Fruit fly (Drosophila melanogaster) Kc167 (cell line): Measurements from ENCODE around the gene fiz.

Source experiments
- Myc ChIP-seq: fragments of >200 bp; optimal IDR thresholded peaks from 2 replicates; lab custom pipeline; 2017; ENCODE audit warnings: missing external identifiers
- Sin3A ChIP-seq: fragments of >200 bp; optimal IDR thresholded peaks from 2 replicates; lab custom pipeline; 2018; ENCODE audit warnings: missing external identifiers
- h ChIP-seq: fragments of >200 bp; optimal IDR thresholded peaks from 3 replicates; lab custom pipeline; 2018; ENCODE audit warnings: missing external identifiers
- insv ChIP-seq: fragments of >200 bp; optimal IDR thresholded peaks from 3 replicates; lab custom pipeline; 2018; ENCODE audit warnings: missing external identifiers
- psq ChIP-seq: fragments of >200 bp; optimal IDR thresholded peaks from 2 replicates; lab custom pipeline; 2017; ENCODE audit warnings: missing external identifiers
- ttk ChIP-seq: sonication (Bioruptor generic); optimal IDR thresholded peaks from 2 replicates; lab custom pipeline; 2017; ENCODE audit warnings: missing external identifiers

DNA sequence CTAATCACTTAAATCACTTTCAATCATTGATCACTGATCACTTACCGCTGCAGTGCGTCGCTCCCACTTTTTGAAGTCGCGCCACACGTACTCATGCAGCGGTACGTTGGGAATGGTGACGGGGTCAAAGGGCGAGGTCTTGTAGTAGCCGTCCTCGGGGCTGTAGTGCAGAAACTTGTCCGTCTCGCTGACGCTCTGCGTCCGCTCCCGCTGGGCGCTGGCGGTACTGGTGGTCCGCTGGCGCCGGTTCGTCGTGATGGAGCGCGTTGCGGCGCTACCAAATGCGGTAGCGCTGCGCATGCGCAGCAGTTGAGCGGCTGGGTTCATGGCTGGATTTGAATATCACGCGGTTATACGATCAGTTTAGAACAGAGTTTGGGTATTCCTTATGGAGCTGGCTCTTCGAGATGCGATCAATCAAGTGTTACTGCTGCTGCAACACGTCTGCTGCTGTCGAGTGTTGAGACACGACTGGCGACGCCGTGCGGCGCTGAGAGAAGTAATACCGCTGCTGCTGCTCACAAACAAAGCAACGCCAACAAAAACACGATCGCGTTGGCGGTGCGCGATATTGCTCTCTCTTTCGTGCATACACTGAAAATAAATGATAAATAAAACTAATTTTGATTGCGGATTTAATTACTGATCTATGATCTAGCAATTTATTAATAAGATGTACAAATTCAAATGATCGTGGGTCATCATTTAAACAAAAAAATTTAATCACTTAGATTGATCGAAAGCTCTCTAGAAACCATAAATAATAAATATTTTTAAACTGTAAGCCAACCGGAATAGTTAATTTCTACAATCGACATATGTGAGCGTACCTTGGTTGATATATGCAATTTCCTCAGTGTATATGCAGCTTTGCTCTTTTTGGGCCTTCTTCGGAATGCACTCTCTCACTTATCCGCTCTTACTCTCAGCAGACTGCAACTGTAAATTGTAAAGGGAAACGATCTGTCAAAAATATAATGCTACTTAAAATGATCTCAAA is 41.1 kb upstream of the fiz start:
- TF ChIP-seq insv (lab: Kevin White, UChicago) (no peak), h (lab: Kevin White, UChicago) (no peak), psq (no peak), Sin3A (lab: Kevin White, UChicago) (no peak), ttk (lab: Kevin White, UChicago) (no peak), Myc (lab: Kevin White, UChicago) (no peak)
